Worm (Caenorhabditis elegans): ENCODE results near the gene Y81B9A.3.

Gene Y81B9A.3

DNA sequence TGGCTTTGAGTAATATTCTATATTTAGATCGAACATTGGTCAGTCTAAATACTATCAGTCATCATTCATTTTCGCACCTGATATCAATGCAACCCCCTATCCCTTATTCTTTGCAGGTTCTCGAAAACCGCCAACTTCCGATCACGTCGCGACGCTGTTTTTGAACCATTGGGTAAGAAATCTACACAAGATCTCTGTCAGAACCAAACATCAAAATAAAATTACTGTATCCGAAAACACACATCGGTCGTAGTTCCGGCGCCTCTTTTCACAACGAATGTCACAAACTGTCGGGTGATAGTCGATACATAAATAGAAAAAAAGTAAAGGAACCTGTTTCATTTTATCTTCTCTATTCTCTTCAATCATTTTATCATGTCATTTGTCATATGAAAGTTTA lies 35.3 kb upstream of the Y81B9A.3 start (continued):
- TF ChIP-seq mxl-2 (GFP tag; conservative IDR thresholded peaks at IDR 0.05) (no peak), nhr-28 (tag; optimal IDR thresholded peaks at IDR 0.05) (peak; percentile 70), aly-2 (tag; optimal IDR thresholded peaks at IDR 0.05) (no peak), nhr-11 (tag; optimal IDR thresholded peaks at IDR 0.05) (no peak), F44E2.7 (GFP tag; IDR thresholded peaks at IDR 0.05) (no peak), unc-39 (tag; optimal IDR thresholded peaks at IDR 0.05) (no peak), duxl-1 (tag; optimal IDR thresholded peaks at IDR 0.05; ENCODE audit: poor library complexity) (no peak), ama-1 (optimal IDR thresholded peaks at IDR 0.05) (no peak), R02D3.7 (tag; optimal IDR thresholded peaks at IDR 0.05) (no peak), F26F4.8 (GFP tag; conservative IDR thresholded peaks at IDR 0.05) (no peak), mdl-1 (tag; optimal IDR thresholded peaks at IDR 0.05) (peak in 1 of 2 experiments; percentile 23), lin-1 (GFP tag; IDR thresholded peaks at IDR 0.05) (0 out of 2 replicates have a peak, but pooled peaks have one; percentile 31), ztf-11 (tag; optimal IDR thresholded peaks at IDR 0.05) (no peak), spr-1 (tag; optimal IDR thresholded peaks at IDR 0.05) (no peak), arid-1 (GFP tag; conservative IDR thresholded peaks at IDR 0.05) (no peak), ZK546.5 (tag; optimal IDR thresholded peaks at IDR 0.05) (no peak), zag-1 (tag; optimal IDR thresholded peaks at IDR 0.05) (no peak), hlh-30 (tag; optimal IDR thresholded peaks at IDR 0.05; ENCODE audit: insufficient read depth) (peak; percentile 32), ZK337.2 (GFP tag; IDR thresholded peaks at IDR 0.05) (no peak), tag-97 (GFP tag; IDR thresholded peaks at IDR 0.05) (no peak), nhr-10 (tag; optimal IDR thresholded peaks at IDR 0.05) (peak; percentile 8), nhr-41 (GFP tag; IDR thresholded peaks at IDR 0.05) (no peak), egl-43 (GFP tag; IDR thresholded peaks at IDR 0.05) (no peak), lin-38 (GFP tag; IDR thresholded peaks at IDR 0.05) (no peak), nhr-237 (tag; optimal IDR thresholded peaks at IDR 0.05) (no peak), attf-4 (tag; optimal IDR thresholded peaks at IDR 0.05) (no peak), ceh-82 (tag; optimal IDR thresholded peaks at IDR 0.05) (no peak)

DNA sequence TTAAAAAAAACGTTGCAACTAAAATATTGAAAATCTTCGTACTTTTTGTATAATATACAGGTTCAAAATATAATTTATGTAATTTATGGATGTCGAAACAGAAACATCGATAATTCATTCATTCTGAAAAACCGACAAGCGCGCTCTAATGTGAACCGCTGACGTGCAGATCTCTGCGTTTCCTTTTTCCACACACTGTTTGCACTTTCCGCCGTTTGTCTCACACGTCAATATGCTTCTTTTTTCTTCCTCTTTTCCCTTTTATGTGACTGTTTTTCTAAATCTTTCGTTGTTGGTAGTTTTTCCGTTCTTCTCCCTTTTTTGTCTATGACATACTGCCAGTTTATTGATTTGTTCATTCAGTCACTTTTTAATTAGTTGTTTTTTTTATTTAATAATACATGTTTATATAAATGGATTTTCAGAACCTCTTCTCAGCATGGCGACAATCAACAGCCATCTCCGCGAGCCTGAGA lies 31.9 kb upstream of the Y81B9A.3 start, which contains the start of gene tmbi-4:
Gene tmbi-4, plus strand, starts transcription at position 426 of the 476 bp plus-strand sequence.
- TF ChIP-seq mdl-1 (tag; optimal IDR thresholded peaks at IDR 0.05) = peak in 1 of 2 experiments; percentile 47
- TF ChIP-seq fkh-10 (GFP tag; optimal IDR thresholded peaks at IDR 0.05) = peak; percentile 23
- no peak for TF ChIP-seq egl-27 (tag; optimal IDR thresholded peaks at IDR 0.05)
- peak in 1 of 2 experiments; percentile 67 for TF ChIP-seq lsy-2 (tag; optimal IDR thresholded peaks at IDR 0.05)
- TF ChIP-seq hmg-1.1 (GFP tag; IDR thresholded peaks at IDR 0.05) = peak; percentile 44
- TF ChIP-seq dve-1 (tag; optimal IDR thresholded peaks at IDR 0.05; ENCODE audit: insufficient read depth) = peak; percentile 65
- TF ChIP-seq aha-1 (tag) = peak; percentile 51
- TF ChIP-seq rbr-2 (tag; optimal IDR thresholded peaks at IDR 0.05) = peak; percentile 30
- no peak for TF ChIP-seq dmd-9 (GFP tag; IDR thresholded peaks at IDR 0.05)
- TF ChIP-seq mes-2 (tag; optimal IDR thresholded peaks at IDR 0.05; ENCODE audit: poor library complexity, severe bottlenecking) = peak; percentile 76
- TF ChIP-seq ztf-7 (tag; optimal IDR thresholded peaks at IDR 0.05) = peak; percentile 12
- peak; percentile 33 for TF ChIP-seq mxl-3 (GFP tag; optimal IDR thresholded peaks at IDR 0.05)
- peak; percentile 51 for TF ChIP-seq nhr-11 (tag; optimal IDR thresholded peaks at IDR 0.05)
- TF ChIP-seq dpl-1 (GFP tag; optimal IDR thresholded peaks at IDR 0.05) = peak; percentile 24
- TF ChIP-seq nhr-77 (tag; optimal IDR thresholded peaks at IDR 0.05) = peak; percentile 21
- no peak for TF ChIP-seq arid-1 (GFP tag; conservative IDR thresholded peaks at IDR 0.05)
- TF ChIP-seq skn-1 (tag; optimal IDR thresholded peaks at IDR 0.05) = no peak
- peak; percentile 87 for TF ChIP-seq hlh-30 (tag; optimal IDR thresholded peaks at IDR 0.05; ENCODE audit: insufficient read depth)
- TF ChIP-seq lin-13 (GFP tag; optimal IDR thresholded peaks at IDR 0.05) = no peak
- TF ChIP-seq pha-4 (GFP tag; IDR thresholded peaks at IDR 0.05) = no peak
- peak; percentile 69 for TF ChIP-seq pha-4 (tag; optimal IDR thresholded peaks at IDR 0.05)
- TF ChIP-seq madf-5 (GFP tag; IDR thresholded peaks at IDR 0.05) = no peak
- peak; percentile 67 for TF ChIP-seq nhr-28 (tag; optimal IDR thresholded peaks at IDR 0.05)
- TF ChIP-seq spr-1 (tag; optimal IDR thresholded peaks at IDR 0.05) = no peak
- TF ChIP-seq snpc-1.2 (GFP tag; IDR thresholded peaks at IDR 0.05) = no peak
- TF ChIP-seq hlh-11 (tag; optimal IDR thresholded peaks at IDR 0.05) = peak; percentile 77
- no peak for TF ChIP-seq mxl-2 (GFP tag; conservative IDR thresholded peaks at IDR 0.05)
- TF ChIP-seq ceh-20 (GFP tag; IDR thresholded peaks at IDR 0.05) = peak; percentile 36; the same call in 1 of the 2 replicates
- peak; percentile 40 for TF ChIP-seq nhr-6 (tag; optimal IDR thresholded peaks at IDR 0.05)
- no peak for TF ChIP-seq madf-9 (GFP tag; conservative IDR thresholded peaks at IDR 0.05)
- TF ChIP-seq lin-1 (GFP tag; IDR thresholded peaks at IDR 0.05) = no peak
- no peak for TF ChIP-seq ceh-32 (tag; optimal IDR thresholded peaks at IDR 0.05; ENCODE audit: poor library complexity)
